Worm (Caenorhabditis elegans) whole organism, L4 larva: Measurements from ENCODE around the gene R08D7.7.

Source experiments
- D1046.2 ChIP-seq: fragments of 200-800 bp; sonication (Bioruptor generic); IDR thresholded peaks from 2 replicates; pipeline ENCODE4 v1.3.6; 2022; ENCODE audit warnings: missing genetic modification characterization, missing compliant biosample characterization
- F37D6.2 ChIP-seq: sonication (generic microtip); optimal IDR thresholded peaks from 2 replicates; lab custom pipeline; 2016; ENCODE audit warnings: mild to moderate bottlenecking, missing genetic modification characterization, missing compliant biosample characterization
- F44E2.7 ChIP-seq: fragments of 200-800 bp; sonication (Bioruptor generic); IDR thresholded peaks from 2 replicates; pipeline ENCODE4 v2.1.2; 2022; ENCODE audit warnings: missing genetic modification characterization, missing compliant biosample characterization
- T20F7.1 ChIP-seq: fragments of 200-800 bp; sonication (Bioruptor generic); optimal IDR thresholded peaks from 2 replicates; lab custom pipeline; 2018; ENCODE audit warnings: mild to moderate bottlenecking, missing genetic modification characterization, missing compliant biosample characterization
- ZK337.2 ChIP-seq: fragments of 200-800 bp; sonication (Bioruptor generic); IDR thresholded peaks from 2 replicates; pipeline ENCODE4 v1.3.6; 2022; ENCODE audit warnings: missing genetic modification reagents, missing genetic modification characterization, missing compliant biosample characterization
- ZK546.5 ChIP-seq, 2 experiments: sonication (generic microtip); optimal IDR thresholded peaks; 2 replicates each; lab custom pipeline; 2017; ENCODE audit warnings: missing biosample characterization in 2 of 2, missing genetic modification characterization in 2 of 2
- aha-1 ChIP-seq: fragments of 150-350 bp; peaks from one replicate; lab custom pipeline; 2014; ENCODE audit warnings: missing biosample characterization, missing genetic modification characterization
- ama-1 ChIP-seq: fragments of 150-350 bp; optimal IDR thresholded peaks from 2 replicates; lab custom pipeline; 2014; ENCODE audit warnings: inconsistent platforms, mixed read lengths
- ceh-28 ChIP-seq: fragments of 150-350 bp; optimal IDR thresholded peaks from 2 replicates; lab custom pipeline; 2014; ENCODE audit warnings: missing biosample characterization, missing genetic modification reagents, missing genetic modification characterization
- ceh-32 ChIP-seq: sonication (generic microtip); optimal IDR thresholded peaks from 2 replicates; lab custom pipeline; 2016; ENCODE audit warnings: mild to moderate bottlenecking, missing genetic modification characterization, missing compliant biosample characterization; ENCODE audit not compliant: poor library complexity
- ceh-44 ChIP-seq: fragments of 200-800 bp; sonication (Bioruptor generic); IDR thresholded peaks from 2 replicates; pipeline ENCODE4 v1.3.6; 2022; ENCODE audit warnings: missing genetic modification reagents, missing genetic modification characterization, missing compliant biosample characterization
- ceh-62 ChIP-seq: sonication (generic microtip); optimal IDR thresholded peaks from 2 replicates; lab custom pipeline; 2017; ENCODE audit warnings: missing biosample characterization, missing genetic modification characterization
- cey-2 ChIP-seq: sonication (generic microtip); optimal IDR thresholded peaks from 3 replicates; lab custom pipeline; 2017; ENCODE audit warnings: missing genetic modification characterization, mild to moderate bottlenecking, missing compliant biosample characterization, antibody characterized with exemption, borderline replicate concordance; ENCODE audit not compliant: insufficient read depth
- ctbp-1 ChIP-seq: fragments of 200-800 bp; sonication (Bioruptor generic); IDR thresholded peaks from 2 replicates; pipeline ENCODE4 v1.3.6; 2022; ENCODE audit warnings: missing genetic modification reagents, missing genetic modification characterization, missing compliant biosample characterization
- daf-16 ChIP-seq, 3 experiments: sonication (generic microtip); optimal IDR thresholded peaks; 2 replicates each; lab custom pipeline; 2016 to 2017; ENCODE audit warnings: missing genetic modification characterization in 3 of 3, missing genetic modification reagents in 3 of 3, mild to moderate bottlenecking in 2 of 3, missing compliant biosample characterization in 2 of 3, missing biosample characterization in 1 of 3, moderate library complexity in 1 of 3
- daf-19 ChIP-seq: fragments of 200-800 bp; sonication (Bioruptor generic); conservative IDR thresholded peaks from 2 replicates; pipeline ENCODE4 v1.3.6; 2022; ENCODE audit warnings: missing genetic modification characterization, missing compliant biosample characterization
- dmd-6 ChIP-seq: fragments of 200-800 bp; sonication (Bioruptor generic); IDR thresholded peaks from 2 replicates; pipeline ENCODE4 v1.3.6; 2022; ENCODE audit warnings: missing genetic modification reagents, missing genetic modification characterization, missing compliant biosample characterization
- dmd-8 ChIP-seq: fragments of 200-800 bp; sonication (Bioruptor generic); IDR thresholded peaks from 2 replicates; pipeline ENCODE4 v1.3.6; 2022; ENCODE audit warnings: missing genetic modification characterization, missing compliant biosample characterization
- dpl-1 ChIP-seq: fragments of 150-350 bp; optimal IDR thresholded peaks from 2 replicates; lab custom pipeline; 2014; ENCODE audit warnings: missing biosample characterization, missing genetic modification reagents, missing genetic modification characterization
- egl-43 ChIP-seq: fragments of 200-800 bp; sonication (Bioruptor generic); IDR thresholded peaks from 2 replicates; pipeline ENCODE4 v1.3.6; 2022; ENCODE audit warnings: missing genetic modification reagents, missing genetic modification characterization, missing compliant biosample characterization
- fkh-10 ChIP-seq: fragments of 150-350 bp; optimal IDR thresholded peaks from 2 replicates; lab custom pipeline; 2014; ENCODE audit warnings: missing biosample characterization, missing genetic modification reagents, missing genetic modification characterization
- fos-1 ChIP-seq: fragments of 150-350 bp; optimal IDR thresholded peaks from 2 replicates; lab custom pipeline; 2014; ENCODE audit warnings: missing biosample characterization, missing genetic modification characterization
- hif-1 ChIP-seq, 2 experiments: sonication (generic microtip); optimal IDR thresholded peaks; 2 replicates each; lab custom pipeline; 2016 to 2017; ENCODE audit warnings: missing compliant biosample characterization in 2 of 2, missing genetic modification characterization in 2 of 2, missing genetic modification reagents in 2 of 2, missing genotype in 2 of 2, mild to moderate bottlenecking in 1 of 2
- hlh-11 ChIP-seq: fragments of 200-800 bp; sonication (Bioruptor generic); optimal IDR thresholded peaks from 2 replicates; lab custom pipeline; 2018; ENCODE audit warnings: mild to moderate bottlenecking, missing genetic modification characterization, missing compliant biosample characterization
- hlh-30 ChIP-seq: sonication (generic microtip); optimal IDR thresholded peaks from 2 replicates; lab custom pipeline; 2017; ENCODE audit warnings: antibody characterized with exemption, mild to moderate bottlenecking, missing genetic modification characterization, missing compliant biosample characterization; ENCODE audit not compliant: insufficient read depth
- lin-15B ChIP-seq: fragments of 150-350 bp; sonication (generic microtip); optimal IDR thresholded peaks from 3 replicates; lab custom pipeline; 2014; ENCODE audit warnings: missing biosample characterization, missing genetic modification characterization
- lin-29 ChIP-seq: fragments of 200-800 bp; sonication (Bioruptor generic); IDR thresholded peaks from 2 replicates; pipeline ENCODE4 v1.3.6; 2022; ENCODE audit warnings: missing genetic modification reagents, missing genetic modification characterization, missing compliant biosample characterization
- lin-38 ChIP-seq: fragments of 200-800 bp; sonication (Bioruptor generic); IDR thresholded peaks from 2 replicates; pipeline ENCODE4 v1.3.6; 2022; ENCODE audit warnings: missing genetic modification reagents, missing genetic modification characterization, missing compliant biosample characterization
- lsy-2 ChIP-seq, 2 experiments: fragments of 150-350 bp in 1 of 2; sonication (generic microtip) in 1 of 2; optimal IDR thresholded peaks; 2 replicates each; lab custom pipeline; 2014 to 2017; ENCODE audit warnings: missing biosample characterization in 2 of 2, missing genetic modification characterization in 2 of 2
- madf-9 ChIP-seq: fragments of 200-800 bp; sonication (Bioruptor generic); conservative IDR thresholded peaks from 2 replicates; pipeline ENCODE4 v1.3.6; 2022; ENCODE audit warnings: missing genetic modification reagents, missing genetic modification characterization, missing compliant biosample characterization
- mdl-1 ChIP-seq, 2 experiments: fragments of 150-350 bp in 1 of 2; sonication (generic microtip) in 1 of 2; optimal IDR thresholded peaks; 2 replicates each; lab custom pipeline; 2014 to 2017; ENCODE audit warnings: missing biosample characterization in 2 of 2, missing genetic modification characterization in 2 of 2
- mxl-2 ChIP-seq: fragments of 200-800 bp; sonication (Bioruptor generic); conservative IDR thresholded peaks from 2 replicates; pipeline ENCODE4 v1.3.6; 2022; ENCODE audit warnings: missing genetic modification reagents, missing genetic modification characterization, missing compliant biosample characterization
- nhr-10 ChIP-seq: fragments of 150-350 bp; optimal IDR thresholded peaks from 2 replicates; lab custom pipeline; 2014; ENCODE audit warnings: missing biosample characterization, missing genetic modification characterization
- nhr-102 ChIP-seq: sonication (generic microtip); optimal IDR thresholded peaks from 2 replicates; lab custom pipeline; 2016; ENCODE audit warnings: mild to moderate bottlenecking, missing genetic modification characterization, moderate library complexity, missing compliant biosample characterization
- nhr-111 ChIP-seq: fragments of 200-800 bp; sonication (Bioruptor generic); optimal IDR thresholded peaks from 2 replicates; lab custom pipeline; 2018; ENCODE audit warnings: mild to moderate bottlenecking, missing genetic modification characterization, missing compliant biosample characterization
- nhr-237 ChIP-seq: sonication (generic microtip); optimal IDR thresholded peaks from 2 replicates; lab custom pipeline; 2017; ENCODE audit warnings: missing biosample characterization, missing genetic modification characterization
- nhr-41 ChIP-seq: fragments of 200-800 bp; sonication (Bioruptor generic); IDR thresholded peaks from 2 replicates; pipeline ENCODE4 v1.3.6; 2022; ENCODE audit warnings: missing genetic modification reagents, missing genetic modification characterization, missing compliant biosample characterization
- nhr-42 ChIP-seq: fragments of 200-800 bp; sonication (Bioruptor generic); IDR thresholded peaks from 2 replicates; pipeline ENCODE4 v1.3.6; 2022; ENCODE audit warnings: missing genetic modification characterization, missing compliant biosample characterization
- nhr-77 ChIP-seq: fragments of 150-350 bp; optimal IDR thresholded peaks from 2 replicates; lab custom pipeline; 2014; ENCODE audit warnings: missing biosample characterization, missing genetic modification characterization
- php-3 ChIP-seq: fragments of 200-800 bp; sonication (Bioruptor generic); IDR thresholded peaks from 2 replicates; pipeline ENCODE4 v1.3.6; 2022; ENCODE audit warnings: missing genetic modification reagents, missing genetic modification characterization, missing compliant biosample characterization
- pqm-1 ChIP-seq: sonication (generic microtip); optimal IDR thresholded peaks from 2 replicates; lab custom pipeline; 2017; ENCODE audit warnings: missing biosample characterization, missing genetic modification characterization
- rbr-2 ChIP-seq: sonication (generic microtip); optimal IDR thresholded peaks from 2 replicates; lab custom pipeline; 2016; ENCODE audit warnings: missing genotype, missing genetic modification characterization, missing compliant biosample characterization
- set-16 ChIP-seq: fragments of 200-800 bp; sonication (Bioruptor generic); IDR thresholded peaks from 2 replicates; pipeline ENCODE4 v1.3.6; 2022; ENCODE audit warnings: missing genetic modification reagents, missing genetic modification characterization, missing compliant biosample characterization
- tag-97 ChIP-seq: fragments of 200-800 bp; sonication (Bioruptor generic); IDR thresholded peaks from 2 replicates; pipeline ENCODE4 v1.3.6; 2022; ENCODE audit warnings: missing genetic modification characterization, missing compliant biosample characterization
- unc-62 ChIP-seq, 3 experiments: fragments of 150-350 bp in 1 of 3; sonication (generic microtip); optimal IDR thresholded peaks in 2 of 3; peaks in 1 of 3; 1 replicate in 1 of 3; 2 replicates in 2 of 3; lab custom pipeline; 2014 to 2017; ENCODE audit warnings: missing biosample characterization in 3 of 3, missing genetic modification characterization in 3 of 3, missing genetic modification reagents in 3 of 3, missing genotype in 1 of 3
- vab-7 ChIP-seq: fragments of 200-800 bp; sonication (Bioruptor generic); IDR thresholded peaks from 2 replicates; pipeline ENCODE4 v1.3.6; 2022; ENCODE audit warnings: missing genetic modification reagents, missing genetic modification characterization, missing compliant biosample characterization
- zag-1 ChIP-seq: fragments of 150-350 bp; optimal IDR thresholded peaks from 2 replicates; lab custom pipeline; 2014; ENCODE audit warnings: missing biosample characterization, missing genetic modification characterization
- zfp-2 ChIP-seq: sonication (generic microtip); optimal IDR thresholded peaks from 2 replicates; lab custom pipeline; 2016; ENCODE audit warnings: mild to moderate bottlenecking, missing genetic modification characterization, missing compliant biosample characterization
- zip-11 ChIP-seq: fragments of 200-800 bp; sonication (Bioruptor generic); IDR thresholded peaks from 2 replicates; pipeline ENCODE4 v1.3.6; 2022; ENCODE audit warnings: missing genetic modification characterization, missing compliant biosample characterization

The R08D7.7 gene

ce11 chrIII:9034133-9034532, 44.3 kb downstream of the R08D7.7 start:
- 0 out of 2 replicates have a peak, but pooled peaks have one; percentile 27 for TF ChIP-seq dmd-6
- no peak for TF ChIP-seq nhr-10 (tag; lab: Kevin White, UChicago)

DNA sequence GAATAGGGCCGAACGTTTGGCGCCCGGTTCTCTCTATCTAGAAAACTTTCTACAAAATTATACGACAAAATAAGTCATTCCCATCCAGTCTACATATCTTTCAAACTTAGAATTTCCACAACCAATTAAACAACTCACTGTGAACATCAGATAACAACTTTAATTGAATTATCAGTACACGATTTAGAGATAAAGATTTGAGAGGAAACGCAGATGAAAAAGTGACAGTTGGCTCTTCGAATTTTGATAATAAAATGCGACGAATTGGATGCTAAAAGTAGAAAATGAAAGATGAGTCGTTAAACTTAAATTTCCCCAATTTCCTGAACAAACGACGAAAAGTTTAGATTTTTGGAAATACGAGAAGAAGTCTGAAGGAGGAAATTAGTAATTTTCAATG, 45.2 kb downstream of the R08D7.7 start:
- no peak for TF ChIP-seq lin-38
- no peak for TF ChIP-seq ceh-32
- no peak for TF ChIP-seq ama-1
- no peak for TF ChIP-seq mxl-2 (GFP tag; lab: Robert Waterston, UW)
- TF ChIP-seq nhr-42 (GFP tag; lab: Robert Waterston, UW) = no peak
- TF ChIP-seq daf-19 (GFP tag; lab: Robert Waterston, UW) = no peak
- no peak for TF ChIP-seq ceh-44
- no peak for TF ChIP-seq tag-97 (GFP tag; lab: Robert Waterston, UW)
- TF ChIP-seq set-16 = no peak
- TF ChIP-seq zag-1 = no peak
- TF ChIP-seq F44E2.7 (GFP tag; lab: Robert Waterston, UW) = no peak
- no peak for TF ChIP-seq madf-9 (GFP tag; lab: Robert Waterston, UW)
- TF ChIP-seq nhr-102 (tag; lab: Kevin White, UChicago) = no peak
- TF ChIP-seq egl-43 = no peak
- no peak for TF ChIP-seq lin-15B (tag; lab: Kevin White, UChicago)
- TF ChIP-seq dmd-6 = peak; percentile 53
- no peak for TF ChIP-seq ZK337.2 (GFP tag; lab: Robert Waterston, UW)
- TF ChIP-seq nhr-41 (GFP tag; lab: Robert Waterston, UW) = no peak
- no peak for TF ChIP-seq vab-7 (GFP tag; lab: Robert Waterston, UW)
- no peak for TF ChIP-seq hif-1 (tag; optimal IDR thresholded peaks at IDR 0.05; lab: Kevin White, UChicago)
- no peak for TF ChIP-seq lin-29 (GFP tag; lab: Robert Waterston, UW)
- TF ChIP-seq D1046.2 = no peak
- TF ChIP-seq cey-2 = no peak
- TF ChIP-seq dmd-8 (GFP tag; lab: Robert Waterston, UW) = no peak
- peak; percentile 87 for TF ChIP-seq php-3
- TF ChIP-seq zfp-2 = no peak
- no peak for TF ChIP-seq hlh-30
- no peak for TF ChIP-seq daf-16 (GFP tag; optimal IDR thresholded peaks at IDR 0.05; lab: Kevin White, UChicago)
- TF ChIP-seq daf-16 (tag; optimal IDR thresholded peaks at IDR 0.05; lab: Kevin White, UChicago) = peak; percentile 66
- no peak for TF ChIP-seq aha-1
- no peak for TF ChIP-seq rbr-2 (tag; lab: Kevin White, UChicago)
- no peak for TF ChIP-seq lsy-2 (tag; optimal IDR thresholded peaks at IDR 0.05; lab: Kevin White, UChicago)
- no peak for TF ChIP-seq fos-1 (tag; lab: Kevin White, UChicago)
- no peak for TF ChIP-seq T20F7.1 (GFP tag; lab: Kevin White, UChicago)
- TF ChIP-seq F37D6.2 (tag; lab: Kevin White, UChicago) = no peak
- TF ChIP-seq mdl-1 (tag; optimal IDR thresholded peaks at IDR 0.05; lab: Kevin White, UChicago) = no peak
- TF ChIP-seq unc-62 (GFP tag; optimal IDR thresholded peaks at IDR 0.05 in 1 of 2; lab: Kevin White, UChicago) = no peak
- no peak for TF ChIP-seq unc-62 (tag; optimal IDR thresholded peaks at IDR 0.05; lab: Kevin White, UChicago)
- no peak for TF ChIP-seq dpl-1 (GFP tag; lab: Kevin White, UChicago)
- TF ChIP-seq fkh-10 = no peak
- TF ChIP-seq ZK546.5 (tag; optimal IDR thresholded peaks at IDR 0.05; lab: Kevin White, UChicago) = no peak
- no peak for TF ChIP-seq zip-11
- TF ChIP-seq ceh-28 (tag; lab: Kevin White, UChicago) = no peak
- TF ChIP-seq nhr-77 (tag; lab: Kevin White, UChicago) = no peak
- TF ChIP-seq pqm-1 = peak; percentile 88
- TF ChIP-seq ceh-62 = no peak
- peak; percentile 46 for TF ChIP-seq hlh-11 (tag; lab: Kevin White, UChicago)
- TF ChIP-seq nhr-111 (GFP tag; lab: Kevin White, UChicago) = no peak
- no peak for TF ChIP-seq nhr-237 (tag; lab: Kevin White, UChicago)
- TF ChIP-seq ctbp-1 = no peak
